Worm (Caenorhabditis elegans): ENCODE measurements around the gene zip-11.
A peak's percentile ranks its signal among the peaks of the same experiment; 100 is the strongest.

Gene zip-11

ce11 chrIV:3294553-3295185 lies 16.4 kb upstream of the zip-11 start, which contains the start of gene W08E12.7:
W08E12.7 (plus strand) TSS chrIV:3295135.
- TF ChIP-seq attf-3 (GFP tag; conservative IDR thresholded peaks at IDR 0.05) (peak; percentile 74), nhr-80 (tag; optimal IDR thresholded peaks at IDR 0.05) (peak; percentile 91), cebp-1 (GFP tag; IDR thresholded peaks at IDR 0.05) (peak; percentile 28; the same call in 1 of the 2 replicates), cebp-1 (tag; optimal IDR thresholded peaks at IDR 0.05) (peak; percentile 85), B0261.1 (tag; optimal IDR thresholded peaks at IDR 0.05) (peak; percentile 18), C06A6.2 (GFP tag; conservative IDR thresholded peaks at IDR 0.05) (no peak), rec-8 (tag; optimal IDR thresholded peaks at IDR 0.05) (peak; percentile 32 to 36), snpc-3.4 (tag; optimal IDR thresholded peaks at IDR 0.05) (peak; percentile 91), sptf-2 (GFP tag; optimal IDR thresholded peaks at IDR 0.05) (peak; percentile 61), F39B2.1 (GFP tag; IDR thresholded peaks at IDR 0.05) (no peak), cebp-2 (GFP tag; IDR thresholded peaks at IDR 0.05) (no peak), F33H1.4 (GFP tag; IDR thresholded peaks at IDR 0.05) (peak; percentile 99), zfh-2 (GFP tag; conservative IDR thresholded peaks at IDR 0.05) (no peak), ztf-3 (GFP tag; optimal IDR thresholded peaks at IDR 0.05) (no peak), ztf-25 (GFP tag; IDR thresholded peaks at IDR 0.05) (0 out of 2 replicates have a peak, but pooled peaks have one; percentile 53), lsy-27 (tag; optimal IDR thresholded peaks at IDR 0.05; ENCODE audit: borderline replicate concordance, insufficient read depth) (no peak), Y95B8A.8 (GFP tag; IDR thresholded peaks at IDR 0.05) (peak; percentile 84), snpc-1.1 (tag; optimal IDR thresholded peaks at IDR 0.05; ENCODE audit: insufficient read depth) (peak; percentile 72), attf-5 (GFP tag; optimal IDR thresholded peaks at IDR 0.05) (peak; percentile 99), lin-54 (GFP tag; optimal IDR thresholded peaks at IDR 0.05) (peak; percentile 96), rcor-1 (GFP tag; IDR thresholded peaks at IDR 0.05) (peak; percentile 89), B0019.2 (GFP tag; conservative IDR thresholded peaks at IDR 0.05) (peak; percentile 93), pbrm-1 (GFP tag; IDR thresholded peaks at IDR 0.05) (peak; percentile 91), ceh-100 (GFP tag; IDR thresholded peaks at IDR 0.05) (peak; percentile 95), ekl-4 (GFP tag; IDR thresholded peaks at IDR 0.05) (peak; percentile 74), aptf-2 (GFP tag; conservative IDR thresholded peaks at IDR 0.05) (peak; percentile 62; the same call in 1 of the 2 replicates), hsf-1 (GFP tag; IDR thresholded peaks at IDR 0.05) (peak; percentile 61; the same call in 1 of the 2 replicates), mes-4 (tag; optimal IDR thresholded peaks at IDR 0.05) (no peak), let-526 (GFP tag; IDR thresholded peaks at IDR 0.05) (peak; percentile 88; the same call in 1 of the 2 replicates), Y53F4B.3 (GFP tag; IDR thresholded peaks at IDR 0.05) (peak; percentile 67), ztf-26 (tag; optimal IDR thresholded peaks at IDR 0.05) (peak; percentile 2), F23B12.7 (tag; optimal IDR thresholded peaks at IDR 0.05; ENCODE audit: insufficient read depth) (peak; percentile 95), dpl-1 (GFP tag; optimal IDR thresholded peaks at IDR 0.05) (peak; percentile 93), let-607 (tag; optimal IDR thresholded peaks at IDR 0.05) (peak; percentile 60 to 70), lir-1 (GFP tag; conservative IDR thresholded peaks at IDR 0.05) (peak; percentile 89), K12H6.12 (tag; optimal IDR thresholded peaks at IDR 0.05) (peak; percentile 82), lin-40 (tag; optimal IDR thresholded peaks at IDR 0.05) (peak; percentile 87), somi-1 (GFP tag; optimal IDR thresholded peaks at IDR 0.05) (peak; percentile 12), efl-1 (GFP tag; optimal IDR thresholded peaks at IDR 0.05) (peak; percentile 94), gei-17 (GFP tag; optimal IDR thresholded peaks at IDR 0.05) (no peak), lag-1 (GFP tag; IDR thresholded peaks at IDR 0.05) (no peak), mxl-1 (tag; optimal IDR thresholded peaks at IDR 0.05) (no peak), lsl-1 (GFP tag; optimal IDR thresholded peaks at IDR 0.05) (peak; percentile 92), ceh-40 (GFP tag; IDR thresholded peaks at IDR 0.05) (no peak), ceh-79 (tag; optimal IDR thresholded peaks at IDR 0.05) (no peak), hmg-1.2 (GFP tag; IDR thresholded peaks at IDR 0.05) (peak; percentile 86), nfyb-1 (GFP tag; IDR thresholded peaks at IDR 0.05) (peak; percentile 74)

Data from whole organism, young adult.